Fruit fly (Drosophila melanogaster) whole organism, pupa: Measurements from ENCODE around the gene RpL24-like.

ENCODE experiments used
- CG10348 ChIP-seq: fragments of 200-800 bp; sonication (Bioruptor generic); IDR thresholded peaks from 2 replicates; pipeline ENCODE4 v1.3.6; 2022; ENCODE audit warnings: missing biosample characterization, missing genetic modification characterization
- CG12605 ChIP-seq: fragments of 200-800 bp; sonication (Bioruptor generic); IDR thresholded peaks from 2 replicates; pipeline ENCODE4 v1.3.6; 2022; ENCODE audit warnings: missing biosample characterization, missing genetic modification characterization
- CG13204 ChIP-seq: fragments of 200-800 bp; sonication (Bioruptor generic); optimal IDR thresholded peaks from 2 replicates; lab custom pipeline; 2018; ENCODE audit warnings: missing biosample characterization, mild to moderate bottlenecking, missing genetic modification characterization, moderate library complexity
- CG14655 ChIP-seq: fragments of 200-800 bp; sonication (Bioruptor generic); optimal IDR thresholded peaks from 3 replicates; lab custom pipeline; 2017; ENCODE audit warnings: mild to moderate bottlenecking, missing biosample characterization, missing genetic modification reagents, missing genetic modification characterization
- CG15710 ChIP-seq: fragments of 200-800 bp; sonication (Bioruptor generic); optimal IDR thresholded peaks from 2 replicates; lab custom pipeline; 2018; ENCODE audit warnings: missing biosample characterization, mild to moderate bottlenecking, missing genetic modification characterization, moderate library complexity
- CG17806 ChIP-seq: fragments of 200-800 bp; sonication (Bioruptor generic); optimal IDR thresholded peaks from 2 replicates; lab custom pipeline; 2018; ENCODE audit warnings: missing biosample characterization, mild to moderate bottlenecking, missing genetic modification characterization, moderate library complexity
- CG32121 ChIP-seq: fragments of 200-800 bp; sonication (Bioruptor generic); IDR thresholded peaks from 2 replicates; pipeline ENCODE4 v1.3.6; 2022; ENCODE audit warnings: missing biosample characterization, missing genetic modification characterization
- CG34367 ChIP-seq: fragments of 200-800 bp; sonication (Bioruptor generic); optimal IDR thresholded peaks from 2 replicates; lab custom pipeline; 2018; ENCODE audit warnings: missing biosample characterization, mild to moderate bottlenecking, missing genetic modification characterization
- CG4496 ChIP-seq: fragments of 200-800 bp; sonication (Bioruptor generic); IDR thresholded peaks from 3 replicates; pipeline ENCODE4 v1.3.6; 2022; ENCODE audit warnings: missing biosample characterization, missing genetic modification characterization
- CG8159 ChIP-seq: fragments of 200-800 bp; sonication (Bioruptor generic); optimal IDR thresholded peaks from 3 replicates; lab custom pipeline; 2018; ENCODE audit warnings: missing biosample characterization, mild to moderate bottlenecking, missing genetic modification characterization, moderate library complexity
- CG8301 ChIP-seq: fragments of 200-800 bp; sonication (Bioruptor generic); optimal IDR thresholded peaks from 2 replicates; lab custom pipeline; 2018; ENCODE audit warnings: missing biosample characterization, mild to moderate bottlenecking, missing genetic modification characterization
- CG9948 ChIP-seq: fragments of 200-800 bp; sonication (Bioruptor generic); optimal IDR thresholded peaks from 2 replicates; lab custom pipeline; 2018; ENCODE audit warnings: missing biosample characterization, mild to moderate bottlenecking, missing genetic modification characterization, moderate library complexity
- D1 ChIP-seq: fragments of 200-800 bp; sonication (Bioruptor generic); optimal IDR thresholded peaks from 2 replicates; lab custom pipeline; 2018; ENCODE audit warnings: missing biosample characterization, mild to moderate bottlenecking, missing genetic modification characterization, moderate library complexity
- EcR ChIP-seq: fragments of 200-800 bp; sonication (Bioruptor generic); optimal IDR thresholded peaks from 3 replicates; lab custom pipeline; 2019; ENCODE audit warnings: missing biosample characterization, missing genetic modification characterization, mild to moderate bottlenecking, moderate library complexity, missing genetic modification reagents
- Ets98B ChIP-seq: fragments of 200-800 bp; sonication (Bioruptor generic); IDR thresholded peaks from 2 replicates; pipeline ENCODE4 v1.3.6; 2022; ENCODE audit warnings: missing biosample characterization, missing genetic modification characterization
- Pif1A ChIP-seq: fragments of 200-800 bp; sonication (Bioruptor generic); optimal IDR thresholded peaks from 3 replicates; lab custom pipeline; 2016; ENCODE audit warnings: missing biosample characterization, missing genetic modification characterization
- Pif1B ChIP-seq: fragments of 200-800 bp; sonication (Bioruptor generic); optimal IDR thresholded peaks from 3 replicates; lab custom pipeline; 2016; ENCODE audit warnings: missing biosample characterization, missing genetic modification characterization
- Snoo ChIP-seq: fragments of 200-800 bp; sonication (Bioruptor generic); optimal IDR thresholded peaks from 3 replicates; lab custom pipeline; 2017; ENCODE audit warnings: missing biosample characterization, mild to moderate bottlenecking, missing genetic modification characterization, inconsistent platforms
- fd96Ca ChIP-seq: fragments of 200-800 bp; sonication (Bioruptor generic); IDR thresholded peaks from 3 replicates; pipeline ENCODE4 v1.3.6; 2022; ENCODE audit warnings: missing biosample characterization, missing genetic modification characterization
- gl ChIP-seq: fragments of 200-800 bp; sonication (Bioruptor generic); optimal IDR thresholded peaks from 2 replicates; lab custom pipeline; 2018; ENCODE audit warnings: missing biosample characterization, mild to moderate bottlenecking, missing genetic modification characterization
- rn ChIP-seq: fragments of 200-800 bp; sonication (Bioruptor generic); IDR thresholded peaks from 2 replicates; pipeline ENCODE4 v1.3.6; 2022; ENCODE audit warnings: missing biosample characterization, missing genetic modification characterization

RpL24-like gene

dm6 chr3R:11437528-11437927 is 6.1 kb upstream of the RpL24-like start, which contains the start of gene CG17230:
TSS of gene CG17230 (plus strand) at chr3R:11437785.
- TF ChIP-seq CG4496 (GFP tag; lab: Robert Waterston, UW) (no peak), Pif1B (GFP tag; lab: Kevin White, UChicago) (no peak), CG34367 (tag; lab: Kevin White, UChicago) (no peak), CG8301 (no peak), CG17806 (tag; lab: Kevin White, UChicago) (no peak), CG32121 (GFP tag; lab: Robert Waterston, UW) (no peak), D1 (tag; lab: Kevin White, UChicago) (no peak)

- no peak for TF ChIP-seq CG32121 (GFP tag; lab: Robert Waterston, UW)
- TF ChIP-seq fd96Ca (GFP tag; lab: Robert Waterston, UW), result 0 out of 3 replicates have a peak, but pooled peaks have one; percentile 10
- peak; percentile 5 for TF ChIP-seq CG15710 (tag; lab: Kevin White, UChicago)
- TF ChIP-seq Ets98B (GFP tag; lab: Robert Waterston, UW), result no peak
- peak; percentile 6 for TF ChIP-seq CG9948 (tag; lab: Kevin White, UChicago)
- TF ChIP-seq EcR (GFP tag; lab: Kevin White, UChicago), result peak; percentile 80
- peak; percentile 14 for TF ChIP-seq CG8159 (tag; lab: Kevin White, UChicago)
- TF ChIP-seq, all 21 proteins: peak for 5
Measured at dm6 chr3R:11435537-11436234, 4.3 kb upstream of the RpL24-like start, which contains the start of the genes Exd2 and CG5281. TSS of gene Exd2 (minus strand) at chr3R:11435703. TSS of gene CG5281 (plus strand) at chr3R:11435850.

- no peak for TF ChIP-seq CG34367 (tag; lab: Kevin White, UChicago)
- TF ChIP-seq CG4496 (GFP tag; lab: Robert Waterston, UW), result no peak
- no peak for TF ChIP-seq D1 (tag; lab: Kevin White, UChicago)
- TF ChIP-seq rn (GFP tag; lab: Robert Waterston, UW), result no peak
- no peak for TF ChIP-seq CG8159 (tag; lab: Kevin White, UChicago)
- no peak for TF ChIP-seq Pif1B (GFP tag; lab: Kevin White, UChicago)
- no peak for TF ChIP-seq CG10348 (GFP tag; lab: Robert Waterston, UW)
- TF ChIP-seq fd96Ca (GFP tag; lab: Robert Waterston, UW), result no peak
Measured at dm6 chr3R:11430307-11430706, 1.1 kb downstream of the RpL24-like start.

dm6 chr3R:11429814-11430213 is 1.6 kb downstream of the RpL24-like start, which contains the start of gene Dtd:
TSS of gene Dtd (plus strand) at chr3R:11430061.
- no peak for TF ChIP-seq CG34367 (tag; lab: Kevin White, UChicago)
- no peak for TF ChIP-seq Snoo (tag; lab: Kevin White, UChicago)
- no peak for TF ChIP-seq CG8301
- TF ChIP-seq CG14655 (GFP tag; lab: Kevin White, UChicago), result no peak
- no peak for TF ChIP-seq CG12605 (GFP tag; lab: Robert Waterston, UW)
- no peak for TF ChIP-seq CG9948 (tag; lab: Kevin White, UChicago)
- no peak for TF ChIP-seq CG17806 (tag; lab: Kevin White, UChicago)
- TF ChIP-seq Pif1B (GFP tag; lab: Kevin White, UChicago), result no peak
- TF ChIP-seq Pif1A (GFP tag; lab: Kevin White, UChicago), result no peak
- TF ChIP-seq CG4496 (GFP tag; lab: Robert Waterston, UW), result no peak
- no peak for TF ChIP-seq rn (GFP tag; lab: Robert Waterston, UW)
- TF ChIP-seq CG32121 (GFP tag; lab: Robert Waterston, UW), result no peak
- TF ChIP-seq CG13204 (GFP tag; lab: Kevin White, UChicago), result no peak
- TF ChIP-seq D1 (tag; lab: Kevin White, UChicago), result no peak
- no peak for TF ChIP-seq CG15710 (tag; lab: Kevin White, UChicago)
- TF ChIP-seq EcR (GFP tag; lab: Kevin White, UChicago), result no peak
- TF ChIP-seq gl, result no peak
- no peak for TF ChIP-seq CG8159 (tag; lab: Kevin White, UChicago)
- no peak for TF ChIP-seq CG10348 (GFP tag; lab: Robert Waterston, UW)
- no peak for TF ChIP-seq fd96Ca (GFP tag; lab: Robert Waterston, UW)
- TF ChIP-seq, all 21 proteins: peak for 0

dm6 chr3R:11421643-11422122 is 9.7 kb downstream of the RpL24-like start, which contains the start of the genes ninaG and Sptz:
TSS of gene ninaG (minus strand) at chr3R:11421693.
TSS of gene Sptz (plus strand) at chr3R:11422092.
- TF ChIP-seq CG14655 (GFP tag; lab: Kevin White, UChicago) (no peak), CG15710 (tag; lab: Kevin White, UChicago) (peak; percentile 88), fd96Ca (GFP tag; lab: Robert Waterston, UW) (peak; percentile 98), Snoo (tag; lab: Kevin White, UChicago) (peak; percentile 90), CG13204 (GFP tag; lab: Kevin White, UChicago) (no peak), gl (peak; percentile 64), CG8301 (no peak), D1 (tag; lab: Kevin White, UChicago) (no peak), CG12605 (GFP tag; lab: Robert Waterston, UW) (peak; percentile 79), Pif1B (GFP tag; lab: Kevin White, UChicago) (no peak), CG17806 (tag; lab: Kevin White, UChicago) (peak; percentile 85), CG10348 (GFP tag; lab: Robert Waterston, UW) (peak; percentile 89), CG32121 (GFP tag; lab: Robert Waterston, UW) (peak; percentile 94), CG4496 (GFP tag; lab: Robert Waterston, UW) (peak; percentile 93), Ets98B (GFP tag; lab: Robert Waterston, UW) (peak; percentile 91), CG8159 (tag; lab: Kevin White, UChicago) (peak; percentile 88), rn (GFP tag; lab: Robert Waterston, UW) (peak; percentile 92), CG34367 (tag; lab: Kevin White, UChicago) (peak; percentile 85), EcR (GFP tag; lab: Kevin White, UChicago) (no peak), Pif1A (GFP tag; lab: Kevin White, UChicago) (no peak), CG9948 (tag; lab: Kevin White, UChicago) (peak; percentile 85)
